Worm (Caenorhabditis elegans): ENCODE results near the gene kvs-4.

ce11 chrIII:11012264-11012663, at the start of gene kvs-4:
- TF ChIP-seq mdl-1 (tag; optimal IDR thresholded peaks at IDR 0.05) (no peak), unc-130 (GFP tag; optimal IDR thresholded peaks at IDR 0.05) (no peak), nhr-28 (tag; optimal IDR thresholded peaks at IDR 0.05) (no peak), php-3 (GFP tag; IDR thresholded peaks at IDR 0.05) (no peak), nhr-6 (tag; optimal IDR thresholded peaks at IDR 0.05) (no peak), unc-62 (GFP tag; optimal IDR thresholded peaks at IDR 0.05 in 1 of 2) (no peak), unc-62 (tag; optimal IDR thresholded peaks at IDR 0.05) (no peak), pha-4 (GFP tag; IDR thresholded peaks at IDR 0.05) (no peak), pha-4 (tag; optimal IDR thresholded peaks at IDR 0.05) (no peak), ceh-44 (GFP tag; IDR thresholded peaks at IDR 0.05) (no peak), nhr-11 (tag; optimal IDR thresholded peaks at IDR 0.05) (no peak), F44E2.7 (GFP tag; IDR thresholded peaks at IDR 0.05) (no peak), ces-1 (GFP tag; optimal IDR thresholded peaks at IDR 0.05) (no peak), zag-1 (tag; optimal IDR thresholded peaks at IDR 0.05) (no peak), pqm-1 (tag; optimal IDR thresholded peaks at IDR 0.05) (no peak)
